Fruit fly (Drosophila melanogaster) whole organism, embryonic: ENCODE measurements around the gene gro.

ENCODE experiments used
- ATbp ChIP-seq: fragments of 200-800 bp; sonication (Bioruptor generic); optimal IDR thresholded peaks from 2 replicates; lab custom pipeline; 2017; ENCODE audit warnings: missing biosample characterization, mild to moderate bottlenecking, missing genetic modification characterization, missing genetic modification reagents
- Abd-B ChIP-seq: fragments of 200-800 bp; sonication (Bioruptor generic); optimal IDR thresholded peaks from 2 replicates; lab custom pipeline; 2018; ENCODE audit warnings: missing biosample characterization, mild to moderate bottlenecking, missing genetic modification characterization, moderate library complexity
- Awh ChIP-seq: fragments of 200-800 bp; sonication (Bioruptor generic); IDR thresholded peaks from 2 replicates; pipeline ENCODE4, ENCODE4 v1.3.6; 2022; ENCODE audit warnings: missing biosample characterization, missing genetic modification characterization
- CG10979 ChIP-seq: fragments of 200-800 bp; sonication (Bioruptor generic); optimal IDR thresholded peaks from 2 replicates; lab custom pipeline; 2018; ENCODE audit warnings: missing biosample characterization, mild to moderate bottlenecking, missing genetic modification characterization, moderate library complexity
- CG11456 ChIP-seq: fragments of 200-800 bp; sonication (Bioruptor generic); IDR thresholded peaks from 3 replicates; pipeline ENCODE4 v1.3.6; 2022; ENCODE audit warnings: missing biosample characterization, missing genetic modification characterization
- CG12155 ChIP-seq: fragments of 200-800 bp; sonication (Bioruptor generic); optimal IDR thresholded peaks from 3 replicates; lab custom pipeline; 2016; ENCODE audit warnings: missing biosample characterization, missing genetic modification characterization
- CG12219 ChIP-seq: fragments of 200-800 bp; sonication (Bioruptor generic); optimal IDR thresholded peaks from 3 replicates; lab custom pipeline; 2018; ENCODE audit warnings: missing biosample characterization, mild to moderate bottlenecking, missing genetic modification characterization
- CG12299 ChIP-seq: fragments of 200-800 bp; sonication (Bioruptor generic); optimal IDR thresholded peaks from 2 replicates; lab custom pipeline; 2018; ENCODE audit warnings: missing biosample characterization, mild to moderate bottlenecking, missing genetic modification characterization
- CG12769 ChIP-seq: fragments of 200-800 bp; sonication (Bioruptor generic); optimal IDR thresholded peaks from 2 replicates; lab custom pipeline; 2019; ENCODE audit warnings: missing biosample characterization, mild to moderate bottlenecking, missing genetic modification characterization, moderate library complexity
- CG16815 ChIP-seq: fragments of 200-800 bp; sonication (Bioruptor generic); optimal IDR thresholded peaks from 3 replicates; lab custom pipeline; 2017; ENCODE audit warnings: missing biosample characterization, mild to moderate bottlenecking, missing genetic modification characterization
- CG17328 ChIP-seq: fragments of 200-800 bp; sonication (Bioruptor generic); IDR thresholded peaks from 2 replicates; pipeline ENCODE4 v1.3.6; 2022; ENCODE audit warnings: missing biosample characterization, missing genetic modification characterization
- CG17568 ChIP-seq: fragments of 200-800 bp; sonication (Bioruptor generic); optimal IDR thresholded peaks from 2 replicates; lab custom pipeline; 2018; ENCODE audit warnings: missing biosample characterization, mild to moderate bottlenecking, missing genetic modification characterization, moderate library complexity
- CG17802 ChIP-seq: fragments of 200-800 bp; sonication (Bioruptor generic); optimal IDR thresholded peaks from 2 replicates; lab custom pipeline; 2018; ENCODE audit warnings: missing biosample characterization, mild to moderate bottlenecking, missing genetic modification characterization, moderate library complexity
- CG18262 ChIP-seq: fragments of 200-800 bp; optimal IDR thresholded peaks from 3 replicates; lab custom pipeline; 2019; ENCODE audit warnings: missing biosample characterization, mild to moderate bottlenecking, missing genetic modification characterization, moderate library complexity
- CG2712 ChIP-seq: fragments of 200-800 bp; optimal IDR thresholded peaks from 3 replicates; lab custom pipeline; 2019; ENCODE audit warnings: missing biosample characterization, mild to moderate bottlenecking, missing genetic modification characterization, moderate library complexity
- CG30403 ChIP-seq: fragments of 200-800 bp; sonication (Bioruptor generic); optimal IDR thresholded peaks from 3 replicates; lab custom pipeline; 2016; ENCODE audit warnings: missing biosample characterization, missing genetic modification characterization
- CG30431 ChIP-seq: fragments of 200-800 bp; sonication (Bioruptor generic); optimal IDR thresholded peaks from 2 replicates; lab custom pipeline; 2017; ENCODE audit warnings: missing biosample characterization, missing genetic modification characterization
- CG33557 ChIP-seq: fragments of 200-800 bp; sonication (Bioruptor generic); optimal IDR thresholded peaks from 2 replicates; lab custom pipeline; 2019; ENCODE audit warnings: missing biosample characterization, mild to moderate bottlenecking, missing genetic modification characterization, moderate library complexity
- CG3726 ChIP-seq: fragments of 200-800 bp; sonication (Bioruptor generic); IDR thresholded peaks from 3 replicates; pipeline ENCODE4, ENCODE4 v1.3.6; 2022; ENCODE audit warnings: missing biosample characterization, missing genetic modification characterization
- CG5180 ChIP-seq: fragments of 200-800 bp; sonication (Bioruptor generic); optimal IDR thresholded peaks from 3 replicates; lab custom pipeline; 2017; ENCODE audit warnings: missing biosample characterization, missing genetic modification characterization, mild to moderate bottlenecking, moderate library complexity, missing genetic modification reagents
- CG7357 ChIP-seq: fragments of 200-800 bp; sonication (Bioruptor generic); IDR thresholded peaks from 3 replicates; pipeline ENCODE4 v1.3.6; 2022; ENCODE audit warnings: missing biosample characterization, missing genetic modification characterization
- CG8924 ChIP-seq: fragments of 200-800 bp; optimal IDR thresholded peaks from 3 replicates; lab custom pipeline; 2019; ENCODE audit warnings: missing biosample characterization, mild to moderate bottlenecking, missing genetic modification characterization, moderate library complexity
- Chrac-16 ChIP-seq: fragments of 200-800 bp; sonication (Bioruptor generic); optimal IDR thresholded peaks from 3 replicates; lab custom pipeline; 2016; ENCODE audit warnings: missing biosample characterization, missing genetic modification characterization
- Ets97D ChIP-seq: fragments of 200-800 bp; sonication (Bioruptor generic); optimal IDR thresholded peaks from 3 replicates; lab custom pipeline; 2016; ENCODE audit warnings: missing biosample characterization, missing genetic modification characterization
- Fer3 ChIP-seq: fragments of 200-800 bp; sonication (Bioruptor generic); optimal IDR thresholded peaks from 2 replicates; lab custom pipeline; 2018; ENCODE audit warnings: missing biosample characterization, mild to moderate bottlenecking, missing genetic modification characterization, moderate library complexity
- H15 ChIP-seq: fragments of 200-800 bp; sonication (Bioruptor generic); IDR thresholded peaks from 3 replicates; pipeline ENCODE4 v1.3.6; 2022; ENCODE audit warnings: missing biosample characterization, missing genetic modification characterization
- HmgZ ChIP-seq: fragments of 200-800 bp; sonication (Bioruptor generic); optimal IDR thresholded peaks from 2 replicates; lab custom pipeline; 2018; ENCODE audit warnings: missing biosample characterization, mild to moderate bottlenecking, missing genetic modification characterization
- Hr39 ChIP-seq: fragments of >200 bp; optimal IDR thresholded peaks from 2 replicates; lab custom pipeline; 2017
- Optix ChIP-seq: fragments of 200-800 bp; sonication (Bioruptor generic); IDR thresholded peaks from 3 replicates; pipeline ENCODE4 v1.3.6; 2022; ENCODE audit warnings: missing biosample characterization, missing genetic modification characterization
- Ptx1 ChIP-seq: fragments of 200-800 bp; sonication (Bioruptor generic); IDR thresholded peaks from 2 replicates; pipeline ENCODE4 v1.3.6; 2022; ENCODE audit warnings: missing biosample characterization, missing genetic modification characterization
- Sox100B ChIP-seq: fragments of 200-800 bp; sonication (Bioruptor generic); optimal IDR thresholded peaks from 3 replicates; lab custom pipeline; 2018; ENCODE audit warnings: missing biosample characterization, mild to moderate bottlenecking, missing genetic modification characterization
- ac ChIP-seq: fragments of 200-800 bp; sonication (Bioruptor generic); optimal IDR thresholded peaks from 3 replicates; lab custom pipeline; 2017; ENCODE audit warnings: missing biosample characterization, mild to moderate bottlenecking, missing genetic modification characterization
- ara ChIP-seq: fragments of 200-800 bp; sonication (Bioruptor generic); IDR thresholded peaks from 2 replicates; pipeline ENCODE4 v1.3.6; 2022; ENCODE audit warnings: missing biosample characterization, missing genetic modification characterization
- caup ChIP-seq: fragments of 200-800 bp; sonication (Bioruptor generic); optimal IDR thresholded peaks from 3 replicates; lab custom pipeline; 2017; ENCODE audit warnings: missing biosample characterization, mild to moderate bottlenecking, missing genetic modification characterization, moderate library complexity; ENCODE audit not compliant: severe bottlenecking
- chn ChIP-seq: fragments of 200-800 bp; sonication (Bioruptor generic); optimal IDR thresholded peaks from 2 replicates; lab custom pipeline; 2016; ENCODE audit warnings: missing biosample characterization, missing genetic modification characterization
- crol ChIP-seq: fragments of 200-800 bp; sonication (Bioruptor generic); IDR thresholded peaks from 2 replicates; pipeline ENCODE4 v1.3.6; 2022; ENCODE audit warnings: missing biosample characterization, missing genetic modification characterization
- dmrt11E ChIP-seq: fragments of 200-800 bp; sonication (Bioruptor generic); optimal IDR thresholded peaks from 3 replicates; lab custom pipeline; 2018; ENCODE audit warnings: missing biosample characterization, mild to moderate bottlenecking, missing genetic modification characterization, moderate library complexity
- ewg ChIP-seq: fragments of 200-800 bp; sonication (Bioruptor generic); optimal IDR thresholded peaks from 3 replicates; lab custom pipeline; 2017; ENCODE audit warnings: mild to moderate bottlenecking, missing biosample characterization, missing genetic modification reagents, missing genetic modification characterization
- grau ChIP-seq: fragments of 200-800 bp; optimal IDR thresholded peaks from 3 replicates; lab custom pipeline; 2019; ENCODE audit warnings: missing biosample characterization, mild to moderate bottlenecking, missing genetic modification characterization, moderate library complexity
- kay ChIP-seq: fragments of 200-800 bp; sonication (Bioruptor generic); optimal IDR thresholded peaks from 2 replicates; lab custom pipeline; 2016; ENCODE audit warnings: missing biosample characterization, missing genetic modification characterization
- lmd ChIP-seq: fragments of 200-800 bp; sonication (Bioruptor generic); IDR thresholded peaks from 2 replicates; pipeline ENCODE4 v1.3.6; 2022; ENCODE audit warnings: missing biosample characterization, missing genetic modification characterization
- nmo ChIP-seq: fragments of 200-800 bp; sonication (Bioruptor generic); optimal IDR thresholded peaks from 2 replicates; lab custom pipeline; 2018; ENCODE audit warnings: missing biosample characterization, mild to moderate bottlenecking, missing genetic modification characterization, moderate library complexity
- pho ChIP-seq: fragments of 200-800 bp; sonication (Bioruptor generic); optimal IDR thresholded peaks from 2 replicates; lab custom pipeline; 2016; ENCODE audit warnings: missing biosample characterization, missing genetic modification characterization
- prd ChIP-seq, 3 experiments: fragments of >200 bp in 2 of 3; fragments of 200-800 bp in 1 of 3; sonication (Bioruptor generic) in 1 of 3; optimal IDR thresholded peaks in 2 of 3; IDR thresholded peaks in 1 of 3; 2 replicates in 2 of 3; 3 replicates in 1 of 3; pipeline versions ENCODE4 v1.3.6 to Lab custom; 2017 to 2022; ENCODE audit warnings: missing biosample characterization in 1 of 3, missing genetic modification characterization in 1 of 3
- ro ChIP-seq: fragments of 200-800 bp; sonication (Bioruptor generic); IDR thresholded peaks from 2 replicates; pipeline ENCODE4 v1.3.6; 2022; ENCODE audit warnings: missing biosample characterization, missing genetic modification characterization
- sc ChIP-seq, 3 experiments: fragments of >200 bp in 2 of 3; fragments of 200-800 bp in 1 of 3; sonication (Bioruptor generic) in 1 of 3; optimal IDR thresholded peaks; 2 replicates in 2 of 3; 3 replicates in 1 of 3; lab custom pipeline; 2017; ENCODE audit warnings: mild to moderate bottlenecking in 1 of 3, missing biosample characterization in 1 of 3, missing genetic modification characterization in 1 of 3, missing genetic modification reagents in 1 of 3
- sqz ChIP-seq: fragments of 200-800 bp; sonication (Bioruptor generic); optimal IDR thresholded peaks from 3 replicates; lab custom pipeline; 2018; ENCODE audit warnings: missing biosample characterization, mild to moderate bottlenecking, missing genetic modification characterization
- tx ChIP-seq: fragments of 200-800 bp; sonication (Bioruptor generic); optimal IDR thresholded peaks from 2 replicates; lab custom pipeline; 2016; ENCODE audit warnings: missing biosample characterization, missing genetic modification characterization
- zfh2 ChIP-seq: fragments of 200-800 bp; sonication (Bioruptor generic); optimal IDR thresholded peaks from 2 replicates; lab custom pipeline; 2016; ENCODE audit warnings: missing biosample characterization, missing genetic modification characterization

The gro gene

DNA sequence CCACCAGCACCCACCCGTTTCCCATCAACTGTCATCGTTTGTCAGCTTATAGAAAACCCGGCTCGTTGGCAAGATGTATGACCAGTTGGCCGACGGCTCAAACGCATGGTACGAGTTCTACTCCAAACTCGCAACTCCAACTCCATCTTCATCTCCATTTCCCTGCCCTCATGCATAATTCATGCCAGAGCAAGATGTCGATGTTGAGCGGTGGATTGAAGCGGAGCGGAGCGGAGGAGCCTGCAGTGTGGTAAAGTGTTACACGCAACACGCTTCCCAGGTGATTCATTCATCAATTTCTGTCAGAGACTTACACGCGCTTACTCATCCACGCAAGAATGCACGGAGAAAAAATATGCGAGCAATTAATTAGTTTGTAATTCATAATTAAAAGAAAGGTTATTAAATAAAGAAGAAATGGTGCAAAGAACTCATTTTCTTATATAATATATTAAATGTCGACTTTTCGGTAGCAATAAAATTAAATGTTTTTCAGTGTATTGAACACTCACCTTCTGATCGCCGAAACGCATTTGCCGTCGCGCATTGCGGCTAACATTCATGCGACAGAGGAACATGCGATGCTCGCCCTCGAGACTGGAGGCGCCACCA is 40.0 kb downstream of the gro start (continued):
- TF ChIP-seq CG16815 (GFP tag; lab: Kevin White, UChicago): peak; percentile 45
- TF ChIP-seq Chrac-16 (GFP tag; lab: Kevin White, UChicago): peak; percentile 47
- peak; percentile 2 for TF ChIP-seq CG30431 (GFP tag; lab: Kevin White, UChicago)
- TF ChIP-seq ac (GFP tag; lab: Kevin White, UChicago): no peak
- no peak for TF ChIP-seq HmgZ (tag; lab: Kevin White, UChicago)
- peak; percentile 28 for TF ChIP-seq CG12219
- peak; percentile 24 for TF ChIP-seq Abd-B (GFP tag; lab: Kevin White, UChicago)
- peak; percentile 71; the same call in 1 of the 2 replicates for TF ChIP-seq Awh (GFP tag; lab: Robert Waterston, UW)
- peak; percentile 69 for TF ChIP-seq ara (GFP tag; lab: Robert Waterston, UW)
- TF ChIP-seq lmd (GFP tag; lab: Robert Waterston, UW): peak; percentile 33; the same call in 1 of the 2 replicates
- peak; percentile 48 for TF ChIP-seq grau (tag; lab: Kevin White, UChicago)
- TF ChIP-seq zfh2: no peak
- TF ChIP-seq H15 (GFP tag; lab: Robert Waterston, UW): peak; percentile 29; the same call in 1 of the 3 replicates
- peak; percentile 82 for TF ChIP-seq CG2712
- TF ChIP-seq chn (GFP tag; lab: Kevin White, UChicago): peak; percentile 0
- no peak for TF ChIP-seq caup (GFP tag; lab: Kevin White, UChicago)
- TF ChIP-seq CG5180 (GFP tag; lab: Kevin White, UChicago): peak; percentile 26
- TF ChIP-seq ATbp: peak; percentile 53
- TF ChIP-seq Fer3 (tag; lab: Kevin White, UChicago): peak; percentile 35
- no peak for TF ChIP-seq CG7357 (GFP tag; lab: Robert Waterston, UW)
- peak; percentile 73 for TF ChIP-seq nmo (GFP tag; lab: Kevin White, UChicago)
- peak; percentile 23 for TF ChIP-seq ewg (GFP tag; lab: Kevin White, UChicago)
- no peak for TF ChIP-seq CG12155 (GFP tag; lab: Kevin White, UChicago)
- peak; percentile 56 for TF ChIP-seq Sox100B (GFP tag; lab: Kevin White, UChicago)
- TF ChIP-seq Ets97D (GFP tag; lab: Kevin White, UChicago): no peak
- TF ChIP-seq Optix (GFP tag; lab: Robert Waterston, UW): no peak
- TF ChIP-seq CG17568 (GFP tag; lab: Kevin White, UChicago): peak; percentile 30
- TF ChIP-seq dmrt11E (tag; lab: Kevin White, UChicago): peak; percentile 77
- TF ChIP-seq kay (GFP tag; lab: Kevin White, UChicago): peak; percentile 53
- TF ChIP-seq pho (GFP tag; lab: Kevin White, UChicago): no peak
- TF ChIP-seq CG30403: peak; percentile 50
- no peak for TF ChIP-seq Hr39 (lab: Kevin White, UChicago)
- TF ChIP-seq crol (GFP tag; lab: Robert Waterston, UW): peak; percentile 33; the same call in 1 of the 2 replicates
- peak; percentile 58 for TF ChIP-seq CG8924 (tag; lab: Kevin White, UChicago)
- no peak for TF ChIP-seq CG11456 (GFP tag; lab: Robert Waterston, UW)
- TF ChIP-seq sqz (GFP tag; lab: Kevin White, UChicago): peak; percentile 6
- no peak for TF ChIP-seq CG3726 (GFP tag; lab: Robert Waterston, UW)
- TF ChIP-seq CG33557 (GFP tag; lab: Kevin White, UChicago): peak; percentile 23
- no peak for TF ChIP-seq CG12299 (tag; lab: Kevin White, UChicago)
- TF ChIP-seq CG12769: peak; percentile 2
- no peak for TF ChIP-seq ro (GFP tag; lab: Robert Waterston, UW)
- no peak for TF ChIP-seq sc (optimal IDR thresholded peaks at IDR 0.05; lab: Kevin White, UChicago)
- peak; percentile 49 for TF ChIP-seq sc (GFP tag; optimal IDR thresholded peaks at IDR 0.05; lab: Kevin White, UChicago)
- TF ChIP-seq CG10979: peak; percentile 79
- TF ChIP-seq Ptx1 (GFP tag; lab: Robert Waterston, UW): peak; percentile 58
- TF ChIP-seq tx (GFP tag; lab: Kevin White, UChicago): no peak
- no peak for TF ChIP-seq prd (optimal IDR thresholded peaks at IDR 0.05; lab: Kevin White, UChicago)
- TF ChIP-seq prd (GFP tag; IDR thresholded peaks at IDR 0.05; lab: Robert Waterston, UW): peak; percentile 67; the same call in 2 of the 3 replicates
- TF ChIP-seq CG18262 (tag; lab: Kevin White, UChicago): peak; percentile 78
- TF ChIP-seq CG17802 (tag; lab: Kevin White, UChicago): peak; percentile 8
- TF ChIP-seq CG17328: peak; percentile 60; the same call in 1 of the 2 replicates
